Fruit fly (Drosophila melanogaster): Measurements from ENCODE around the gene Ipp.
A peak's percentile ranks its signal among the peaks of the same experiment; 100 is the strongest.

Gene Ipp

DNA sequence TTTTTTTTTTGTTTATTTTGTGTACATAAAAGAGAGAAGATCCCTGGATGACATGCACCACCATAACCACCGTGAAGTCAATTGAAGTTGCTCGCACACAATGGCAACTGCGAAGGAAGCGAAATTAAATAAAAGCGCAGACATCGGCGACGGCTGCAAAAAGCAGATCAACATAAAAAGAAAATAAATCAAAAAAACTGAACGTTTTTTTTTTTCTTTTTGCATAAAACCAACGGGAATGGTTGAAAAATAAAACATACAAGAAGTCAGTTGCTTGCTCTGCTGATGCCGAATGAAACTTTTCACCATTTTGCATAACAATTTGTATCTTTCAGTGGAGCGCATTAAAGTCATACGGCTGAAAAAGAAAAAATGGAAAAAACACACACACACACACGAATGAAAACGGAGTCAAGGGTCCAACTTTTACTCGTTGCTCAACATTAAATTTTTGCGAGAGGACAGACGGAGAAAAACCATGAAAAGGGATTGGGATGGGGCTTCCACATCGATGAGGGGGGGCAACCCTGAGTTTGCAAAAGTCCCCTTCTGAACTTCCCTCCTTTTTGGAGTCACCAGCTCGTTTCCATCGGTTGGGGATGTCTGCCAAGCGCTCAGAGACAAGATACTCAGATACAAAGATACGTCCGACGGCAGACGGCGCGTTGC lies 47.8 kb downstream of the Ipp start:
- TF ChIP-seq Drgx (GFP tag; IDR thresholded peaks at IDR 0.05): peak; percentile 47
- TF ChIP-seq CG31441 (GFP tag; IDR thresholded peaks at IDR 0.05): no peak
- no peak for TF ChIP-seq nmo (GFP tag; optimal IDR thresholded peaks at IDR 0.05)
- no peak for TF ChIP-seq stc (GFP tag; IDR thresholded peaks at IDR 0.05)
- 0 out of 2 replicates have a peak, but pooled peaks have one; percentile 14 for TF ChIP-seq CG16779 (GFP tag; IDR thresholded peaks at IDR 0.05)
- TF ChIP-seq hth (optimal IDR thresholded peaks at IDR 0.05): no peak
- TF ChIP-seq CG6791 (GFP tag; IDR thresholded peaks at IDR 0.05; ENCODE audit: partially characterized antibody): 0 out of 3 replicates have a peak, but pooled peaks have one; percentile 6
- no peak for TF ChIP-seq CG5245 (GFP tag; optimal IDR thresholded peaks at IDR 0.05)
- no peak for TF ChIP-seq Hmx (GFP tag; optimal IDR thresholded peaks at IDR 0.05)
- TF ChIP-seq abd-A (tag; optimal IDR thresholded peaks at IDR 0.05): peak; percentile 32
- no peak for TF ChIP-seq zen2 (GFP tag; IDR thresholded peaks at IDR 0.05; ENCODE audit: partially characterized antibody)
- TF ChIP-seq zfh1 (GFP tag; IDR thresholded peaks at IDR 0.05): 0 out of 3 replicates have a peak, but pooled peaks have one; percentile 22
- no peak for TF ChIP-seq CG11398 (GFP tag; optimal IDR thresholded peaks at IDR 0.05)
- no peak for TF ChIP-seq ssp (GFP tag; IDR thresholded peaks at IDR 0.05)
- no peak for TF ChIP-seq CG30020 (tag; optimal IDR thresholded peaks at IDR 0.05)
- TF ChIP-seq Lhr (GFP tag; optimal IDR thresholded peaks at IDR 0.05): no peak
- TF ChIP-seq so (GFP tag; IDR thresholded peaks at IDR 0.05): no peak
- no peak for TF ChIP-seq al (GFP tag; IDR thresholded peaks at IDR 0.05)
- TF ChIP-seq p53 (GFP tag; optimal IDR thresholded peaks at IDR 0.05): no peak
- no peak for TF ChIP-seq pros (GFP tag; optimal IDR thresholded peaks at IDR 0.05)
- TF ChIP-seq CG7372 (GFP tag; IDR thresholded peaks at IDR 0.05): no peak
- TF ChIP-seq CG11560 (tag; IDR thresholded peaks at IDR 0.05): no peak
- no peak for TF ChIP-seq CG6175 (GFP tag; IDR thresholded peaks at IDR 0.05)
- TF ChIP-seq CG1602 (GFP tag; optimal IDR thresholded peaks at IDR 0.05): no peak
- TF ChIP-seq kni (GFP tag; optimal IDR thresholded peaks at IDR 0.05): no peak
- peak; percentile 42 for TF ChIP-seq lbe (GFP tag; optimal IDR thresholded peaks at IDR 0.05)
- no peak for TF ChIP-seq Doc3 (GFP tag; IDR thresholded peaks at IDR 0.05; ENCODE audit: partially characterized antibody)
- TF ChIP-seq gce (GFP tag; IDR thresholded peaks at IDR 0.05): no peak
- TF ChIP-seq CG10274 (GFP tag; optimal IDR thresholded peaks at IDR 0.05): no peak
- TF ChIP-seq lov (optimal IDR thresholded peaks at IDR 0.05): no peak
- TF ChIP-seq lov (GFP tag; IDR thresholded peaks at IDR 0.05): no peak
- TF ChIP-seq CG12769 (tag; optimal IDR thresholded peaks at IDR 0.05): no peak
- no peak for TF ChIP-seq HLH3B (GFP tag; IDR thresholded peaks at IDR 0.05)
- TF ChIP-seq CG13894 (tag; optimal IDR thresholded peaks at IDR 0.05): peak; percentile 64
- no peak for TF ChIP-seq CG6654 (GFP tag; optimal IDR thresholded peaks at IDR 0.05)
- no peak for TF ChIP-seq CG12236 (GFP tag; optimal IDR thresholded peaks at IDR 0.05)
- TF ChIP-seq dysf (GFP tag; IDR thresholded peaks at IDR 0.05): no peak
- TF ChIP-seq Lim3 (GFP tag; IDR thresholded peaks at IDR 0.05): no peak
- no peak for TF ChIP-seq ci (GFP tag; IDR thresholded peaks at IDR 0.05)
- no peak for TF ChIP-seq CG11085 (GFP tag; IDR thresholded peaks at IDR 0.05)
- no peak for TF ChIP-seq CG7928 (GFP tag; optimal IDR thresholded peaks at IDR 0.05)
- TF ChIP-seq schlank (tag; optimal IDR thresholded peaks at IDR 0.05): no peak
- TF ChIP-seq crol (GFP tag; IDR thresholded peaks at IDR 0.05): no peak
- no peak for TF ChIP-seq CG4854 (GFP tag; optimal IDR thresholded peaks at IDR 0.05)
- peak; percentile 56 for TF ChIP-seq corto (GFP tag; optimal IDR thresholded peaks at IDR 0.05)
- no peak for TF ChIP-seq CG7839 (tag; optimal IDR thresholded peaks at IDR 0.05)
- TF ChIP-seq CG8924 (tag; optimal IDR thresholded peaks at IDR 0.05): no peak
- TF ChIP-seq Usf (GFP tag; optimal IDR thresholded peaks at IDR 0.05): no peak
- TF ChIP-seq Aef1 (GFP tag; IDR thresholded peaks at IDR 0.05): no peak
- no peak for TF ChIP-seq sr (GFP tag; IDR thresholded peaks at IDR 0.05)
- peak; percentile 0 for TF ChIP-seq Asciz (GFP tag; optimal IDR thresholded peaks at IDR 0.05)
- no peak for TF ChIP-seq CG16863 (GFP tag; optimal IDR thresholded peaks at IDR 0.05)
